Worm (Caenorhabditis elegans): ENCODE measurements around the gene clec-61.

DNA sequence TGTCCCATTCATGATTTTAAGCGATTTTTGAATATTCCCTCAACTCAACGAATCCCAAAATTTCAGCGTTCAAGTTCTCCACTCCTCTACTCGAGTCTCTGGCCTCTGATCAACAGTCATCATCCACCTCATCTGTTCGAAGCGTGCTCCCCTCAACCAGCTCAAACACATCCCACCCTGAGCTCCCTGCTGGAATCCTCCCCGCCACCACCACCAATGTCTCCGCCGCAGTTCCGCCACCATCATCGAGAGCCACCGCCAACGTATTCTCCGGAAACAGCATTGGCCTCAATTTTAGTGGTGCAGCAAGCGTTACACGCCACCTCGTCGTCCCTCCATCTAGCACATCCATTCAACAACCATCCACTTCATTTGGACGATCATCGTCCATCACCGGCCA, 41.3 kb upstream of the clec-61 start:
- TF ChIP-seq snpc-1.1 (tag; optimal IDR thresholded peaks at IDR 0.05; ENCODE audit: insufficient read depth) (no peak), F57A8.1 (GFP tag; optimal IDR thresholded peaks at IDR 0.05) (no peak), ztf-22 (GFP tag; optimal IDR thresholded peaks at IDR 0.05) (no peak), chd-7 (tag; optimal IDR thresholded peaks at IDR 0.05) (peak; percentile 11), F52B5.7 (tag; optimal IDR thresholded peaks at IDR 0.05) (no peak), nhr-90 (tag; optimal IDR thresholded peaks at IDR 0.05) (no peak), nfya-1 (tag; optimal IDR thresholded peaks at IDR 0.05; ENCODE audit: borderline replicate concordance, insufficient read depth) (no peak), mel-28 (tag; optimal IDR thresholded peaks at IDR 0.05; ENCODE audit: borderline replicate concordance) (no peak), nhr-179 (tag; optimal IDR thresholded peaks at IDR 0.05) (no peak), F10E7.11 (tag; optimal IDR thresholded peaks at IDR 0.05) (no peak), ztf-26 (tag; optimal IDR thresholded peaks at IDR 0.05) (no peak), Y53G8AR.9 (GFP tag; conservative IDR thresholded peaks at IDR 0.05) (no peak), bed-1 (GFP tag; IDR thresholded peaks at IDR 0.05) (no peak)

Measured in whole organism, young adult.